Fruit fly (Drosophila melanogaster) whole organism, embryonic: ENCODE data around the gene nudE.

Source experiments
- ATbp ChIP-seq: fragments of 200-800 bp; sonication (Bioruptor generic); optimal IDR thresholded peaks from 2 replicates; lab custom pipeline; 2017; ENCODE audit warnings: missing biosample characterization, mild to moderate bottlenecking, missing genetic modification characterization, missing genetic modification reagents
- Awh ChIP-seq: fragments of 200-800 bp; sonication (Bioruptor generic); IDR thresholded peaks from 2 replicates; pipeline ENCODE4, ENCODE4 v1.3.6; 2022; ENCODE audit warnings: missing biosample characterization, missing genetic modification characterization
- CG12744 ChIP-seq: fragments of 200-800 bp; sonication (Bioruptor generic); optimal IDR thresholded peaks from 2 replicates; lab custom pipeline; 2016; ENCODE audit warnings: missing biosample characterization, missing genetic modification characterization
- CG14667 ChIP-seq: fragments of 200-800 bp; sonication (Bioruptor generic); IDR thresholded peaks from 2 replicates; pipeline ENCODE4 v1.3.6; 2022; ENCODE audit warnings: missing biosample characterization, missing genetic modification characterization
- CG17186 ChIP-seq: fragments of 200-800 bp; sonication (Bioruptor generic); optimal IDR thresholded peaks from 3 replicates; lab custom pipeline; 2017; ENCODE audit warnings: missing biosample characterization, missing genetic modification reagents, missing genetic modification characterization
- CG17328 ChIP-seq: fragments of 200-800 bp; sonication (Bioruptor generic); IDR thresholded peaks from 2 replicates; pipeline ENCODE4 v1.3.6; 2022; ENCODE audit warnings: missing biosample characterization, missing genetic modification characterization
- CG18011 ChIP-seq: fragments of 200-800 bp; sonication (Bioruptor generic); optimal IDR thresholded peaks from 2 replicates; lab custom pipeline; 2017; ENCODE audit warnings: missing biosample characterization, missing genetic modification characterization, mild to moderate bottlenecking, moderate library complexity, missing genotype
- CG3065 ChIP-seq: fragments of 200-800 bp; sonication (Bioruptor generic); optimal IDR thresholded peaks from 2 replicates; lab custom pipeline; 2016; ENCODE audit warnings: missing biosample characterization, missing genetic modification characterization
- CG32772 ChIP-seq: fragments of 200-800 bp; sonication (Bioruptor generic); IDR thresholded peaks from 2 replicates; pipeline ENCODE4 v1.3.6; 2022; ENCODE audit warnings: missing biosample characterization, missing genetic modification characterization
- CG3847 ChIP-seq: fragments of 200-800 bp; sonication (Bioruptor generic); IDR thresholded peaks from 2 replicates; pipeline ENCODE4 v1.3.6; 2022; ENCODE audit warnings: missing biosample characterization, missing genetic modification characterization
- CG4360 ChIP-seq: fragments of 200-800 bp; sonication (Bioruptor generic); IDR thresholded peaks from 2 replicates; pipeline ENCODE4 v1.3.6; 2022; ENCODE audit warnings: missing biosample characterization, missing genetic modification characterization
- CG4617 ChIP-seq: fragments of 200-800 bp; sonication (Bioruptor generic); optimal IDR thresholded peaks from 3 replicates; lab custom pipeline; 2016; ENCODE audit warnings: missing biosample characterization, missing genetic modification characterization, borderline replicate concordance
- CG5245 ChIP-seq: fragments of 200-800 bp; sonication (Bioruptor generic); optimal IDR thresholded peaks from 3 replicates; lab custom pipeline; 2016; ENCODE audit warnings: missing biosample characterization, missing genetic modification characterization
- CG5953 ChIP-seq: fragments of 200-800 bp; sonication (Bioruptor generic); IDR thresholded peaks from 2 replicates; pipeline ENCODE4 v1.3.6; 2022; ENCODE audit warnings: missing biosample characterization, missing genetic modification characterization
- CG6765 ChIP-seq: fragments of 200-800 bp; sonication (Bioruptor generic); optimal IDR thresholded peaks from 3 replicates; lab custom pipeline; 2017; ENCODE audit warnings: missing biosample characterization, mild to moderate bottlenecking, missing genetic modification characterization
- CG8290 ChIP-seq, 3 experiments: fragments of 200-800 bp; sonication (Bioruptor generic); optimal IDR thresholded peaks; 2 replicates each; lab custom pipeline; 2016 to 2019; ENCODE audit warnings: missing biosample characterization in 3 of 3, missing genetic modification characterization in 3 of 3, mild to moderate bottlenecking in 2 of 3, moderate library complexity in 1 of 3
- CG8478 ChIP-seq: fragments of >200 bp; optimal IDR thresholded peaks from 2 replicates; lab custom pipeline; 2018
- CHES-1-like ChIP-seq: fragments of 200-800 bp; sonication (Bioruptor generic); optimal IDR thresholded peaks from 2 replicates; lab custom pipeline; 2016; ENCODE audit warnings: missing biosample characterization, missing genetic modification characterization
- CTCF ChIP-seq: fragments of 200-800 bp; sonication (Bioruptor generic); optimal IDR thresholded peaks from 2 replicates; lab custom pipeline; 2017; ENCODE audit warnings: missing biosample characterization, mild to moderate bottlenecking, missing genetic modification characterization, moderate library complexity
- Dfd ChIP-seq, 2 experiments: fragments of >200 bp; optimal IDR thresholded peaks; 2 replicates each; lab custom pipeline; 2017; ENCODE audit warnings: missing biosample characterization in 2 of 2, missing genetic modification characterization in 2 of 2
- Doc2 ChIP-seq: fragments of 200-800 bp; sonication (Bioruptor generic); IDR thresholded peaks from 2 replicates; pipeline ENCODE4 v1.3.6; 2022; ENCODE audit warnings: missing biosample characterization, missing genetic modification characterization
- Hand ChIP-seq: fragments of 200-800 bp; sonication (Bioruptor generic); optimal IDR thresholded peaks from 2 replicates; lab custom pipeline; 2017; ENCODE audit warnings: mild to moderate bottlenecking, missing biosample characterization, missing genetic modification reagents, missing genetic modification characterization
- Hr78 ChIP-seq, 2 experiments: fragments of 200-800 bp in 1 of 2; fragments of >200 bp in 1 of 2; sonication (Bioruptor generic) in 1 of 2; optimal IDR thresholded peaks; 2 replicates each; lab custom pipeline; 2017 to 2019; ENCODE audit warnings: missing biosample characterization in 2 of 2, missing genetic modification characterization in 2 of 2, mild to moderate bottlenecking in 1 of 2, moderate library complexity in 1 of 2
- Hsf ChIP-seq: fragments of 200-800 bp; sonication (Bioruptor generic); optimal IDR thresholded peaks from 3 replicates; lab custom pipeline; 2016; ENCODE audit warnings: missing biosample characterization, missing genetic modification characterization
- Med ChIP-seq: fragments of 200-800 bp; sonication (Bioruptor generic); peaks from one replicate; lab custom pipeline; 2016; ENCODE audit warnings: missing biosample characterization, missing genetic modification characterization, mild to moderate bottlenecking, inconsistent platforms, moderate library complexity
- Neu2 ChIP-seq: fragments of 200-800 bp; sonication (Bioruptor generic); optimal IDR thresholded peaks from 3 replicates; lab custom pipeline; 2016; ENCODE audit warnings: missing biosample characterization, missing genetic modification characterization, borderline replicate concordance
- Optix ChIP-seq: fragments of 200-800 bp; sonication (Bioruptor generic); IDR thresholded peaks from 3 replicates; pipeline ENCODE4 v1.3.6; 2022; ENCODE audit warnings: missing biosample characterization, missing genetic modification characterization
- Rfx ChIP-seq: fragments of 200-800 bp; sonication (Bioruptor generic); IDR thresholded peaks from 2 replicates; pipeline ENCODE4 v1.3.6; 2022; ENCODE audit warnings: missing biosample characterization, missing genetic modification characterization
- ato ChIP-seq: fragments of 200-800 bp; sonication (Bioruptor generic); IDR thresholded peaks from 2 replicates; pipeline ENCODE4 v1.3.6; 2022; ENCODE audit warnings: missing biosample characterization, missing genetic modification characterization; ENCODE audit not compliant: partially characterized antibody
- bowl ChIP-seq: fragments of 200-800 bp; sonication (Bioruptor generic); IDR thresholded peaks from 2 replicates; pipeline ENCODE4 v1.3.6; 2022; ENCODE audit warnings: missing biosample characterization, missing genetic modification characterization
- cad ChIP-seq: fragments of >200 bp; optimal IDR thresholded peaks from 2 replicates; lab custom pipeline; 2017; ENCODE audit warnings: missing biosample characterization, missing genetic modification characterization
- chinmo ChIP-seq: fragments of 200-800 bp; sonication (Bioruptor generic); IDR thresholded peaks from 4 replicates; pipeline ENCODE4 v1.3.6; 2022; ENCODE audit warnings: missing biosample characterization, missing genetic modification characterization; ENCODE audit not compliant: partially characterized antibody
- ems ChIP-seq: fragments of 200-800 bp; sonication (Bioruptor generic); optimal IDR thresholded peaks from 3 replicates; lab custom pipeline; 2016; ENCODE audit warnings: missing biosample characterization, missing genetic modification characterization
- gro ChIP-seq: fragments of 200-800 bp; sonication (Bioruptor generic); optimal IDR thresholded peaks from 2 replicates; lab custom pipeline; 2016; ENCODE audit warnings: missing biosample characterization, missing genetic modification characterization
- ham ChIP-seq: fragments of 200-800 bp; sonication (Bioruptor generic); IDR thresholded peaks from 2 replicates; pipeline ENCODE4 v1.3.6; 2022; ENCODE audit warnings: missing biosample characterization, missing genetic modification characterization
- ind ChIP-seq: fragments of 200-800 bp; sonication (Bioruptor generic); optimal IDR thresholded peaks from 3 replicates; lab custom pipeline; 2016; ENCODE audit warnings: missing biosample characterization, missing genetic modification characterization
- jumu ChIP-seq: fragments of 200-800 bp; sonication (Bioruptor generic); optimal IDR thresholded peaks from 3 replicates; lab custom pipeline; 2016; ENCODE audit warnings: missing biosample characterization, missing genetic modification characterization
- lab ChIP-seq: fragments of 200-800 bp; sonication (Bioruptor generic); optimal IDR thresholded peaks from 3 replicates; lab custom pipeline; 2017; ENCODE audit warnings: missing biosample characterization, missing genetic modification characterization, mild to moderate bottlenecking, moderate library complexity, missing genetic modification reagents
- luna ChIP-seq: fragments of 200-800 bp; sonication (Bioruptor generic); optimal IDR thresholded peaks from 2 replicates; lab custom pipeline; 2016; ENCODE audit warnings: missing biosample characterization, missing genetic modification characterization
- nerfin-1 ChIP-seq: fragments of 200-800 bp; sonication (Bioruptor generic); optimal IDR thresholded peaks from 3 replicates; lab custom pipeline; 2019; ENCODE audit warnings: missing biosample characterization, mild to moderate bottlenecking, missing genetic modification characterization, moderate library complexity
- odd ChIP-seq: fragments of 200-800 bp; sonication (Bioruptor generic); optimal IDR thresholded peaks from 2 replicates; lab custom pipeline; 2017; ENCODE audit warnings: missing biosample characterization, mild to moderate bottlenecking, missing genetic modification characterization
- org-1 ChIP-seq: fragments of 200-800 bp; sonication (Bioruptor generic); optimal IDR thresholded peaks from 2 replicates; lab custom pipeline; 2017; ENCODE audit warnings: missing biosample characterization, missing genetic modification characterization
- pan ChIP-seq, 4 experiments: fragments of >200 bp in 3 of 4; fragments of 200-800 bp in 1 of 4; sonication (Bioruptor generic) in 1 of 4; optimal IDR thresholded peaks in 3 of 4; IDR thresholded peaks in 1 of 4; 2 replicates each; pipeline versions ENCODE4 v1.3.6 to Lab custom; 2017 to 2022; ENCODE audit warnings: missing biosample characterization in 2 of 4, missing genetic modification characterization in 2 of 4, mixed read lengths in 1 of 4
- pb ChIP-seq: fragments of 200-800 bp; sonication (Bioruptor generic); optimal IDR thresholded peaks from 3 replicates; lab custom pipeline; 2016; ENCODE audit warnings: missing biosample characterization, missing genetic modification characterization
- sqz ChIP-seq: fragments of 200-800 bp; sonication (Bioruptor generic); optimal IDR thresholded peaks from 3 replicates; lab custom pipeline; 2018; ENCODE audit warnings: missing biosample characterization, mild to moderate bottlenecking, missing genetic modification characterization
- twi ChIP-seq: fragments of 200-800 bp; optimal IDR thresholded peaks from 2 replicates; lab custom pipeline; 2019; ENCODE audit warnings: missing biosample characterization, mild to moderate bottlenecking, missing genetic modification characterization, moderate library complexity
- vfl ChIP-seq: fragments of 200-800 bp; sonication (Bioruptor generic); optimal IDR thresholded peaks from 2 replicates; lab custom pipeline; 2016; ENCODE audit warnings: missing biosample characterization, missing genetic modification characterization
- zf30C ChIP-seq: fragments of 200-800 bp; sonication (Bioruptor generic); optimal IDR thresholded peaks from 3 replicates; lab custom pipeline; 2018; ENCODE audit warnings: missing biosample characterization, mild to moderate bottlenecking, missing genetic modification characterization
- zfh1 ChIP-seq: fragments of 200-800 bp; sonication (Bioruptor generic); IDR thresholded peaks from 3 replicates; pipeline ENCODE4 v1.3.6; 2022; ENCODE audit warnings: missing biosample characterization, missing genetic modification characterization

nudE gene

DNA sequence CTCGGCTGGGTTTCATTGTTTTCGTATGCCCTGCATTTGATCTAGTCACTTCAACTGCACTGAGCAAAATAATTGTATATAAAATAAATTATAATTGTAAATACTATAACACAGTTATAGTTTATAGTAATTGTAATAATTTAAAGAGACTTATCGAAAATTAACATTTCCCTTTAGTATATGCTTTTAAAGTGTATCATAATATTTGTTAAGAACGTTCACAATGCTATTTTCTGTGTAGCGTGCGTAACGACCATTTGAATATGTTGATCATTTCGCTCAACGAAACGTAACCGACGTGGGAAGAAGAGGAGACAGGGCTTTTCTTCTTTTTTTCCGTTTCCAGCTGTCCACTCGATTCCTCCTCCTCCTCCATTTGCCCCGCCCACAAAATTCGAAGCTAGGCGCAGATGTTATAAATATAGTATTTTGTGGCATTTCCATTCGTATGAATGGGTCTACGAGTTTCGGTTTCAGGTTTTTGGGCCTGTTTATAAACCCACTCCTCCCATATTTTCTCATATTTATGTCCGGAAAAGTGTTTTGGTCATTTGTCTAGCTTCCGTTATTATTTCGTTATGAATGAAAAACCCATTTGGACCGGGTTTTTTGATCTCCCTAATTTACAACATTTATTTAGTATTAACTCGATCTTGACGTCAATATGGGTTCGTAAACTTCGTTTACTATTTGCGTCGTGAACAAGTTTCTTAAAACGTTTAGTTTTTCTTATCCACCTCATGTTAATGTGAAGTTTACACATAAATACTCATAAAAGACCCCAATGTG lies 42.4 kb upstream of the nudE start (continued):
- TF ChIP-seq org-1 (peak; percentile 48), pb (no peak), CG4360 (GFP tag; lab: Robert Waterston, UW) (no peak), Hr78 (GFP tag; optimal IDR thresholded peaks at IDR 0.05; lab: Kevin White, UChicago) (peak in 1 of 2 experiments; percentile 74), CHES-1-like (GFP tag; lab: Kevin White, UChicago) (no peak), bowl (no peak), CG18011 (GFP tag; lab: Kevin White, UChicago) (no peak), luna (GFP tag; lab: Kevin White, UChicago) (no peak), Optix (peak; percentile 60; the same call in 2 of the 3 replicates), Awh (GFP tag; lab: Robert Waterston, UW) (peak; percentile 88), Med (GFP tag; lab: Kevin White, UChicago) (peak; percentile 70), gro (GFP tag; lab: Kevin White, UChicago) (no peak), odd (peak; percentile 59), ems (GFP tag; lab: Kevin White, UChicago) (no peak), twi (no peak), lab (GFP tag; lab: Kevin White, UChicago) (no peak), CG5245 (peak; percentile 69), cad (no peak), CG17328 (GFP tag; lab: Robert Waterston, UW) (peak; percentile 89), Hand (GFP tag; lab: Kevin White, UChicago) (peak; percentile 37), Neu2 (GFP tag; lab: Kevin White, UChicago) (no peak), ind (GFP tag; lab: Kevin White, UChicago) (peak; percentile 57), chinmo (GFP tag; lab: Robert Waterston, UW) (no peak), zfh1 (GFP tag; lab: Robert Waterston, UW) (peak; percentile 88), CG12744 (GFP tag; lab: Kevin White, UChicago) (no peak), CG8478 (lab: Kevin White, UChicago) (no peak), vfl (GFP tag; lab: Kevin White, UChicago) (no peak), CG17186 (peak; percentile 25), CG5953 (GFP tag; lab: Robert Waterston, UW) (0 out of 2 replicates have a peak, but pooled peaks have one; percentile 35), nerfin-1 (tag; lab: Kevin White, UChicago) (peak; percentile 86), ATbp (GFP tag; lab: Kevin White, UChicago) (peak; percentile 81), CG6765 (no peak), ham (GFP tag; lab: Robert Waterston, UW) (0 out of 2 replicates have a peak, but pooled peaks have one; percentile 32), CG3847 (peak; percentile 60), Hsf (GFP tag; lab: Kevin White, UChicago) (no peak), CTCF (no peak), Rfx (GFP tag; lab: Robert Waterston, UW) (peak; percentile 72), ato (GFP tag; lab: Robert Waterston, UW) (no peak), CG14667 (GFP tag; lab: Robert Waterston, UW) (peak; percentile 72), CG3065 (peak; percentile 73), Dfd (GFP tag; optimal IDR thresholded peaks at IDR 0.05; lab: Kevin White, UChicago) (no peak), Doc2 (GFP tag; lab: Robert Waterston, UW) (no peak), pan (optimal IDR thresholded peaks at IDR 0.05; lab: Kevin White, UChicago) (no peak), pan (GFP tag; optimal IDR thresholded peaks at IDR 0.05 in 1 of 2, IDR thresholded peaks at IDR 0.05 in 1 of 2) (peak in 1 of 2 experiments; percentile 87), CG32772 (GFP tag; lab: Robert Waterston, UW) (peak; percentile 85), sqz (GFP tag; lab: Kevin White, UChicago) (peak; percentile 74), zf30C (GFP tag; lab: Kevin White, UChicago) (peak; percentile 95), CG4617 (GFP tag; lab: Kevin White, UChicago) (peak; percentile 23), jumu (GFP tag; lab: Kevin White, UChicago) (no peak), CG8290 (GFP tag; optimal IDR thresholded peaks at IDR 0.05; lab: Kevin White, UChicago) (peak; percentile 46), CG8290 (tag; optimal IDR thresholded peaks at IDR 0.05; lab: Kevin White, UChicago) (no peak)
